Worm (Caenorhabditis elegans) whole organism, L1 larva: ENCODE measurements around the gene Y44A6D.6.
A peak's percentile ranks its signal among the peaks of the same experiment; 100 is the strongest.

Experiments used
- C04F5.9 ChIP-seq: sonication (generic microtip); optimal IDR thresholded peaks from 2 replicates; lab custom pipeline; 2016; ENCODE audit warnings: missing genetic modification characterization, missing compliant biosample characterization
- alr-1 ChIP-seq: fragments of 200-800 bp; sonication (Bioruptor generic); optimal IDR thresholded peaks from 2 replicates; lab custom pipeline; 2018; ENCODE audit warnings: borderline replicate concordance, mild to moderate bottlenecking, missing genetic modification characterization, missing compliant biosample characterization
- aly-2 ChIP-seq: fragments of 150-350 bp; optimal IDR thresholded peaks from 2 replicates; lab custom pipeline; 2014; ENCODE audit warnings: missing biosample characterization, missing genetic modification characterization
- ceh-8 ChIP-seq: fragments of 200-800 bp; sonication (Bioruptor generic); optimal IDR thresholded peaks from 2 replicates; lab custom pipeline; 2018; ENCODE audit warnings: mild to moderate bottlenecking, missing genetic modification characterization, moderate library complexity, missing compliant biosample characterization
- ceh-88 ChIP-seq: fragments of 200-800 bp; sonication (Bioruptor generic); IDR thresholded peaks from 2 replicates; pipeline ENCODE4 v1.3.6; 2022; ENCODE audit warnings: missing genetic modification characterization, missing compliant biosample characterization
- ces-1 ChIP-seq: fragments of 150-350 bp; optimal IDR thresholded peaks from 2 replicates; lab custom pipeline; 2014; ENCODE audit warnings: missing biosample characterization, missing genetic modification reagents, missing genetic modification characterization
- dpl-1 ChIP-seq, 3 experiments: fragments of 150-350 bp in 2 of 3; sonication (generic microtip) in 1 of 3; optimal IDR thresholded peaks; 2 replicates each; lab custom pipeline; 2014 to 2017; ENCODE audit warnings: missing biosample characterization in 3 of 3, missing genetic modification characterization in 3 of 3, missing genetic modification reagents in 3 of 3
- efl-1 ChIP-seq, 4 experiments: fragments of 150-350 bp; optimal IDR thresholded peaks in 3 of 4; peaks in 1 of 4; 1 replicate in 1 of 4; 2 replicates in 3 of 4; lab custom pipeline; 2014; ENCODE audit warnings: missing biosample characterization in 2 of 4, missing genetic modification characterization in 2 of 4, missing genetic modification reagents in 2 of 4
- efl-3 ChIP-seq: fragments of 200-800 bp; sonication (Bioruptor generic); optimal IDR thresholded peaks from 2 replicates; lab custom pipeline; 2018; ENCODE audit warnings: mild to moderate bottlenecking, missing genetic modification characterization, missing compliant biosample characterization
- elt-2 ChIP-seq: sonication (generic microtip); optimal IDR thresholded peaks from 2 replicates; lab custom pipeline; 2016; ENCODE audit warnings: missing genetic modification characterization, mild to moderate bottlenecking, inconsistent platforms, missing compliant biosample characterization, missing genetic modification reagents
- elt-3 ChIP-seq, 6 experiments: fragments of 150-350 bp in 1 of 6; sonication (generic microtip); optimal IDR thresholded peaks; 2 replicates each; lab custom pipeline; 2017 to 2018; ENCODE audit warnings: missing biosample characterization in 6 of 6, missing genetic modification characterization in 6 of 6, inconsistent platforms in 1 of 6
- ets-5 ChIP-seq: fragments of 200-800 bp; sonication (Bioruptor generic); IDR thresholded peaks from 2 replicates; pipeline ENCODE4 v1.3.6; 2022; ENCODE audit warnings: missing genetic modification characterization, missing compliant biosample characterization
- fkh-4 ChIP-seq: sonication (generic microtip); optimal IDR thresholded peaks from 2 replicates; lab custom pipeline; 2016; ENCODE audit warnings: missing compliant biosample characterization, missing genetic modification characterization, borderline replicate concordance
- fkh-8 ChIP-seq: sonication (generic microtip); optimal IDR thresholded peaks from 2 replicates; lab custom pipeline; 2016; ENCODE audit warnings: mild to moderate bottlenecking, missing genetic modification characterization, missing compliant biosample characterization
- fos-1 ChIP-seq: fragments of 150-350 bp; optimal IDR thresholded peaks from 2 replicates; lab custom pipeline; 2014; ENCODE audit warnings: missing biosample characterization, missing genetic modification characterization
- grh-1 ChIP-seq: fragments of 200-800 bp; sonication (Bioruptor generic); IDR thresholded peaks from 2 replicates; pipeline ENCODE4 v1.3.6; 2022; ENCODE audit warnings: missing genetic modification reagents, missing genetic modification characterization, missing compliant biosample characterization
- hlh-4 ChIP-seq: sonication (generic microtip); optimal IDR thresholded peaks from 2 replicates; lab custom pipeline; 2016; ENCODE audit warnings: mild to moderate bottlenecking, missing genetic modification characterization, missing compliant biosample characterization
- hpl-2 ChIP-seq: fragments of 150-350 bp; optimal IDR thresholded peaks from 2 replicates; lab custom pipeline; 2014; ENCODE audit warnings: missing biosample characterization, missing genetic modification reagents, missing genetic modification characterization
- irx-1 ChIP-seq: sonication (generic microtip); optimal IDR thresholded peaks from 2 replicates; lab custom pipeline; 2016; ENCODE audit warnings: missing genetic modification characterization, missing compliant biosample characterization
- lin-13 ChIP-seq: fragments of 150-350 bp; optimal IDR thresholded peaks from 2 replicates; lab custom pipeline; 2014; ENCODE audit warnings: missing biosample characterization, missing genetic modification reagents, missing genetic modification characterization
- lin-14 ChIP-seq: fragments of 200-800 bp; sonication (Bioruptor generic); optimal IDR thresholded peaks from 2 replicates; lab custom pipeline; 2018; ENCODE audit warnings: mild to moderate bottlenecking, missing genetic modification characterization, moderate library complexity, missing compliant biosample characterization
- lin-15B ChIP-seq: fragments of 150-350 bp; sonication (generic microtip); optimal IDR thresholded peaks from 3 replicates; lab custom pipeline; 2014; ENCODE audit warnings: missing biosample characterization, missing genetic modification characterization
- lin-35 ChIP-seq, 2 experiments: fragments of 150-350 bp; optimal IDR thresholded peaks; 2 replicates each; lab custom pipeline; 2014; ENCODE audit warnings: missing biosample characterization in 2 of 2, missing genetic modification characterization in 2 of 2, missing genetic modification reagents in 2 of 2
- lin-39 ChIP-seq: fragments of 150-350 bp; optimal IDR thresholded peaks from 2 replicates; lab custom pipeline; 2014; ENCODE audit warnings: missing biosample characterization, missing genetic modification reagents, missing genetic modification characterization
- lir-3 ChIP-seq: sonication (generic microtip); optimal IDR thresholded peaks from 2 replicates; lab custom pipeline; 2016; ENCODE audit warnings: mild to moderate bottlenecking, missing genetic modification characterization, moderate library complexity, missing compliant biosample characterization; ENCODE audit not compliant: poor library complexity
- lsy-2 ChIP-seq, 2 experiments: fragments of 150-350 bp; optimal IDR thresholded peaks; 2 replicates each; lab custom pipeline; 2014; ENCODE audit warnings: missing biosample characterization in 2 of 2, missing genetic modification characterization in 2 of 2
- mab-9 ChIP-seq: fragments of 200-800 bp; sonication (Bioruptor generic); IDR thresholded peaks from 2 replicates; pipeline ENCODE4 v1.3.6; 2022; ENCODE audit warnings: missing genetic modification reagents, missing genetic modification characterization, missing compliant biosample characterization
- mdl-1 ChIP-seq, 2 experiments: fragments of 150-350 bp; optimal IDR thresholded peaks; 2 replicates each; lab custom pipeline; 2014 to 2017; ENCODE audit warnings: missing biosample characterization in 2 of 2, missing genetic modification characterization in 2 of 2, inconsistent platforms in 1 of 2
- mef-2 ChIP-seq: fragments of 150-350 bp; optimal IDR thresholded peaks from 2 replicates; lab custom pipeline; 2014; ENCODE audit warnings: missing biosample characterization, missing genetic modification characterization
- nhr-11 ChIP-seq: fragments of 150-350 bp; optimal IDR thresholded peaks from 2 replicates; lab custom pipeline; 2014; ENCODE audit warnings: missing biosample characterization, missing genetic modification characterization
- nhr-12 ChIP-seq: sonication (generic microtip); optimal IDR thresholded peaks from 2 replicates; lab custom pipeline; 2017; ENCODE audit warnings: missing biosample characterization, missing genetic modification characterization
- nhr-28 ChIP-seq: fragments of 150-350 bp; optimal IDR thresholded peaks from 2 replicates; lab custom pipeline; 2014; ENCODE audit warnings: missing biosample characterization, missing genetic modification characterization
- nhr-47 ChIP-seq: sonication (generic microtip); optimal IDR thresholded peaks from 2 replicates; lab custom pipeline; 2016; ENCODE audit warnings: mild to moderate bottlenecking, missing genetic modification characterization, moderate library complexity, missing compliant biosample characterization
- nhr-71 ChIP-seq: sonication (generic microtip); optimal IDR thresholded peaks from 2 replicates; lab custom pipeline; 2016; ENCODE audit warnings: mild to moderate bottlenecking, missing genetic modification characterization, moderate library complexity, missing compliant biosample characterization
- nhr-76 ChIP-seq: sonication (generic microtip); optimal IDR thresholded peaks from 2 replicates; lab custom pipeline; 2017; ENCODE audit warnings: missing biosample characterization, missing genetic modification characterization
- nhr-84 ChIP-seq: sonication (generic microtip); optimal IDR thresholded peaks from 2 replicates; lab custom pipeline; 2017; ENCODE audit warnings: missing biosample characterization, missing genetic modification characterization
- nhr-85 ChIP-seq: sonication (generic microtip); peaks from one replicate; lab custom pipeline; 2016; ENCODE audit warnings: missing genetic modification characterization, inconsistent platforms, missing compliant biosample characterization
- nhr-90 ChIP-seq: sonication (generic microtip); optimal IDR thresholded peaks from 2 replicates; lab custom pipeline; 2016; ENCODE audit warnings: mild to moderate bottlenecking, missing genetic modification characterization, missing compliant biosample characterization; ENCODE audit not compliant: poor library complexity
- pag-3 ChIP-seq: sonication (generic microtip); optimal IDR thresholded peaks from 2 replicates; lab custom pipeline; 2017; ENCODE audit warnings: missing genetic modification characterization, mild to moderate bottlenecking, missing compliant biosample characterization, antibody characterized with exemption, borderline replicate concordance; ENCODE audit not compliant: insufficient read depth
- pax-3 ChIP-seq: fragments of 200-800 bp; sonication (Bioruptor generic); optimal IDR thresholded peaks from 2 replicates; lab custom pipeline; 2018; ENCODE audit warnings: mild to moderate bottlenecking, missing genetic modification characterization, moderate library complexity, missing compliant biosample characterization
- pqm-1 ChIP-seq: sonication (generic microtip); optimal IDR thresholded peaks from 3 replicates; lab custom pipeline; 2017; ENCODE audit warnings: missing biosample characterization, missing genetic modification characterization
- snu-23 ChIP-seq: sonication (generic microtip); optimal IDR thresholded peaks from 2 replicates; lab custom pipeline; 2016; ENCODE audit warnings: missing genetic modification characterization, missing compliant biosample characterization
- sptf-1 ChIP-seq: fragments of 150-350 bp; optimal IDR thresholded peaks from 2 replicates; lab custom pipeline; 2014; ENCODE audit warnings: missing biosample characterization, missing genetic modification characterization
- swsn-7 ChIP-seq: sonication (generic microtip); optimal IDR thresholded peaks from 2 replicates; lab custom pipeline; 2016; ENCODE audit warnings: missing genetic modification characterization, missing compliant biosample characterization
- unc-62 ChIP-seq: fragments of 150-350 bp; optimal IDR thresholded peaks from 2 replicates; lab custom pipeline; 2014; ENCODE audit warnings: missing biosample characterization, missing genetic modification reagents, missing genetic modification characterization
- unc-86 ChIP-seq: sonication (generic microtip); optimal IDR thresholded peaks from 2 replicates; lab custom pipeline; 2016; ENCODE audit warnings: missing genetic modification characterization, missing compliant biosample characterization
- unc-98 ChIP-seq: fragments of 200-800 bp; sonication (Bioruptor generic); IDR thresholded peaks from 2 replicates; pipeline ENCODE4 v1.3.6; 2022; ENCODE audit warnings: missing genetic modification characterization, missing compliant biosample characterization
- vab-15 ChIP-seq: sonication (generic microtip); optimal IDR thresholded peaks from 2 replicates; lab custom pipeline; 2017; ENCODE audit warnings: missing genotype, mild to moderate bottlenecking, missing genetic modification characterization, missing compliant biosample characterization
- xbp-1 ChIP-seq: sonication (generic microtip); optimal IDR thresholded peaks from 2 replicates; lab custom pipeline; 2016; ENCODE audit warnings: missing genetic modification characterization, missing compliant biosample characterization
- ztf-4 ChIP-seq: fragments of 150-350 bp; optimal IDR thresholded peaks from 2 replicates; lab custom pipeline; 2014; ENCODE audit warnings: missing biosample characterization, missing genetic modification characterization

Gene Y44A6D.6

DNA sequence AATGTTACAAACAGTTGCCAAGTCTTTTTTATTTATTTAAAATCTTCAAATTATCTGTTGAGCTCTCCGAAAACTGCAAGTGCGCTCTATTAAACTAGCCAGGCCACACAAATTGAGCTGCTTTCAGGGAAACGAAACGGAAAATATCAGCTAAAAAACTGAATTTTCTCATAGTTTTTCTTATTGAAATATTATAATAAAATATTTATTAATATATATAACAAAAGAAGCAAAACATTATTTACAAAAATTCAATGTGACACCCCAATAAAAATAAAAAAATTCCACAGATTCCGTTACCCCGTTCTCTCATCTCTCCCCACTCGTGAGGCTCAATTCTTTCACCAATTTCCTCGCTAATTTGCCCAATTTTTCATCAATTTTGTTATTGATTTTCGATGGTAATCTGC lies 25.4 kb downstream of the Y44A6D.6 start (continued):
- TF ChIP-seq efl-1 (optimal IDR thresholded peaks at IDR 0.05; lab: Kevin White, UChicago) (peak in 1 of 2 experiments; percentile 8), efl-1 (GFP tag; optimal IDR thresholded peaks at IDR 0.05 in 1 of 2; lab: Kevin White, UChicago) (peak in 1 of 2 experiments; percentile 6), fkh-8 (tag; lab: Kevin White, UChicago) (peak; percentile 40), aly-2 (tag; lab: Kevin White, UChicago) (no peak), nhr-84 (tag; lab: Kevin White, UChicago) (no peak), sptf-1 (tag; lab: Kevin White, UChicago) (no peak), unc-98 (GFP tag; lab: Robert Waterston, UW) (peak; percentile 74), fkh-4 (tag; lab: Kevin White, UChicago) (no peak), ceh-8 (GFP tag; lab: Kevin White, UChicago) (no peak), efl-3 (GFP tag; lab: Kevin White, UChicago) (no peak), fos-1 (no peak), pag-3 (no peak), mab-9 (GFP tag; lab: Robert Waterston, UW) (no peak), nhr-85 (tag; lab: Kevin White, UChicago) (peak; percentile 63), snu-23 (GFP tag; lab: Kevin White, UChicago) (peak; percentile 36), nhr-90 (tag; lab: Kevin White, UChicago) (peak; percentile 32), lin-14 (GFP tag; lab: Kevin White, UChicago) (peak; percentile 77), lsy-2 (tag; optimal IDR thresholded peaks at IDR 0.05; lab: Kevin White, UChicago) (peak in 1 of 2 experiments; percentile 53), nhr-11 (no peak), lin-39 (tag; lab: Kevin White, UChicago) (no peak), xbp-1 (tag; lab: Kevin White, UChicago) (peak; percentile 33), ztf-4 (tag; lab: Kevin White, UChicago) (no peak), lir-3 (tag; lab: Kevin White, UChicago) (peak; percentile 37), ceh-88 (GFP tag; lab: Robert Waterston, UW) (peak; percentile 34; the same call in 1 of the 2 replicates), ces-1 (GFP tag; lab: Kevin White, UChicago) (no peak), nhr-47 (peak; percentile 58), mef-2 (no peak), elt-3 (tag; optimal IDR thresholded peaks at IDR 0.05; lab: Kevin White, UChicago) (no peak), alr-1 (no peak), lin-13 (GFP tag; lab: Kevin White, UChicago) (no peak), elt-2 (tag; lab: Kevin White, UChicago) (no peak), nhr-12 (tag; lab: Kevin White, UChicago) (no peak), nhr-28 (no peak), pax-3 (tag; lab: Kevin White, UChicago) (peak; percentile 60), grh-1 (GFP tag; lab: Robert Waterston, UW) (no peak), vab-15 (no peak), dpl-1 (GFP tag; optimal IDR thresholded peaks at IDR 0.05; lab: Kevin White, UChicago) (peak in 1 of 3 experiments; percentile 42), unc-62 (no peak), hpl-2 (GFP tag; lab: Kevin White, UChicago) (no peak), irx-1 (tag; lab: Kevin White, UChicago) (no peak), swsn-7 (tag; lab: Kevin White, UChicago) (peak; percentile 2)

DNA sequence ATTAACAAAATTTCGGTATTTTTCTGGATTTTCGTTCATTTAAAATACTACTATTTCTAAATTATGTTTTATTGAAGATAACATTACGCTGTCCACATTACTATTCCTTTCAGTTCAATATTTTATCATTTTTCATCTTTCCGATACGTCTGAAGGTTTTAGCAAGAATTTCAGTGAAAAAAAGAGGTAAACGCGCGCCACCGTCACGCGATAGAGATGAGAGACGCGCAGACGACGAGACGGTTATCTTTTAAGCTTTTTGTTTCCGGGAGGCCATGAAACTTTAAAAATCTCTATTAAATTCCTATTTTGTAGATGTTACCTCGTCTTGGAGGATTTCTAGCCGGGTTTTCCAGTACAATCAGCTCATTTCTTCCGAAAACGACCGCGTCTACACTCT lies 30.6 kb downstream of the Y44A6D.6 start, which contains the start of gene mrps-12:
TSS of gene mrps-12 (plus strand) at position 316 of the 400 bp plus-strand sequence.
- TF ChIP-seq lsy-2 (tag; optimal IDR thresholded peaks at IDR 0.05; lab: Kevin White, UChicago) (peak; percentile 7 to 61), pax-3 (tag; lab: Kevin White, UChicago) (no peak), nhr-71 (tag; lab: Kevin White, UChicago) (peak; percentile 35), C04F5.9 (tag; lab: Kevin White, UChicago) (no peak), ets-5 (GFP tag; lab: Robert Waterston, UW) (no peak), unc-98 (GFP tag; lab: Robert Waterston, UW) (no peak), irx-1 (tag; lab: Kevin White, UChicago) (no peak), pqm-1 (no peak), efl-1 (optimal IDR thresholded peaks at IDR 0.05; lab: Kevin White, UChicago) (peak; percentile 12 to 37), efl-1 (GFP tag; optimal IDR thresholded peaks at IDR 0.05 in 1 of 2; lab: Kevin White, UChicago) (peak in 1 of 2 experiments; percentile 29), nhr-47 (no peak), snu-23 (GFP tag; lab: Kevin White, UChicago) (no peak), unc-86 (no peak), hlh-4 (tag; lab: Kevin White, UChicago) (no peak), lin-35 (GFP tag; optimal IDR thresholded peaks at IDR 0.05; lab: Kevin White, UChicago) (peak; percentile 17 to 42), nhr-76 (no peak), swsn-7 (tag; lab: Kevin White, UChicago) (no peak), ztf-4 (tag; lab: Kevin White, UChicago) (no peak), nhr-28 (no peak), lin-15B (peak; percentile 14), nhr-84 (tag; lab: Kevin White, UChicago) (no peak), mdl-1 (tag; optimal IDR thresholded peaks at IDR 0.05; lab: Kevin White, UChicago) (no peak)
